Fruit fly (Drosophila melanogaster): ENCODE data around the gene Mipp1.

Gene Mipp1

DNA sequence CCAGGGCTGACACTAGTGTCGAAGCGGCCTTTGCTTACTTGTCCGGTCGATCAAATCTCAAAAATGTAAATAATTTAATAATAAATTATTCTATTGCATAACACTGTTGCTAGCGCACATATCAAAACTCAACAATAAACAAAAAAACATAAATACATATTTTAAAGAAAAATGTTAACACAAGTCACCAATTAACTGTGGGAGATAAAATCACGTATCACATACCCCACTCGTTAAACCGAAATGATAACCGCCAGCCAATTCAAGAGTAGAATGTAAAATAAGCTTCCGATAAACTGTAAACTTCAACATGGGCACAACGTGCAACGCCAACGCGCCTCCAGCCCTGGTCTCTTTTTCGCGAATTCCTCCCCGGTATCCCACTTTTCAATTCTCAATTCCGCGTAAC lies 29.6 kb upstream of the Mipp1 start, which contains the start of gene Arts (continued):
- TF ChIP-seq CG6791 (GFP tag; IDR thresholded peaks at IDR 0.05; ENCODE audit: partially characterized antibody) (no peak), Med (GFP tag) (peak; percentile 24), HmgD (GFP tag; optimal IDR thresholded peaks at IDR 0.05) (no peak), CG31224 (GFP tag; IDR thresholded peaks at IDR 0.05) (no peak), chinmo (GFP tag; IDR thresholded peaks at IDR 0.05; ENCODE audit: partially characterized antibody) (no peak), toy (GFP tag; IDR thresholded peaks at IDR 0.05) (no peak), lov (optimal IDR thresholded peaks at IDR 0.05) (no peak), lov (GFP tag; IDR thresholded peaks at IDR 0.05) (no peak), luna (GFP tag; optimal IDR thresholded peaks at IDR 0.05) (no peak), CTCF (GFP tag; optimal IDR thresholded peaks at IDR 0.05) (peak; percentile 67), CG11560 (tag; IDR thresholded peaks at IDR 0.05) (no peak), Fer3 (tag; optimal IDR thresholded peaks at IDR 0.05) (peak; percentile 26), Elba2 (GFP tag; optimal IDR thresholded peaks at IDR 0.05) (no peak), CG9215 (GFP tag; IDR thresholded peaks at IDR 0.05) (no peak), CG8765 (GFP tag; IDR thresholded peaks at IDR 0.05) (no peak), Meics (GFP tag; optimal IDR thresholded peaks at IDR 0.05) (peak; percentile 15), Bgb (GFP tag; IDR thresholded peaks at IDR 0.05; ENCODE audit: partially characterized antibody) (no peak), gem (tag; optimal IDR thresholded peaks at IDR 0.05) (peak; percentile 45), bigmax (GFP tag; optimal IDR thresholded peaks at IDR 0.05) (no peak), GATAe (GFP tag; conservative IDR thresholded peaks at IDR 0.05) (no peak), ranshi (GFP tag; IDR thresholded peaks at IDR 0.05) (no peak), sens-2 (GFP tag; IDR thresholded peaks at IDR 0.05) (no peak), CG7556 (GFP tag; optimal IDR thresholded peaks at IDR 0.05) (no peak), CG15269 (tag; optimal IDR thresholded peaks at IDR 0.05) (peak; percentile 31), CG33213 (GFP tag; optimal IDR thresholded peaks at IDR 0.05) (no peak), oc (tag; optimal IDR thresholded peaks at IDR 0.05) (no peak), ab (GFP tag; optimal IDR thresholded peaks at IDR 0.05) (no peak), Gug (GFP tag; IDR thresholded peaks at IDR 0.05) (peak; percentile 12; the same call in 1 of the 4 replicates), row (GFP tag; IDR thresholded peaks at IDR 0.05) (no peak), tll (GFP tag; optimal IDR thresholded peaks at IDR 0.05) (no peak), HLH4C (GFP tag; IDR thresholded peaks at IDR 0.05; ENCODE audit: partially characterized antibody) (no peak), vvl (GFP tag; IDR thresholded peaks at IDR 0.05) (no peak), Vsx1 (GFP tag; optimal IDR thresholded peaks at IDR 0.05) (peak; percentile 91), CG4730 (GFP tag; IDR thresholded peaks at IDR 0.05) (no peak), h (optimal IDR thresholded peaks at IDR 0.05) (no peak), zfh2 (GFP tag; optimal IDR thresholded peaks at IDR 0.05) (no peak), repo (GFP tag; optimal IDR thresholded peaks at IDR 0.05) (no peak), emc (GFP tag; optimal IDR thresholded peaks at IDR 0.05) (no peak), CG7786 (GFP tag; optimal IDR thresholded peaks at IDR 0.05) (no peak), eve (GFP tag; optimal IDR thresholded peaks at IDR 0.05) (no peak), CHES-1-like (GFP tag; optimal IDR thresholded peaks at IDR 0.05) (no peak), abd-A (tag; optimal IDR thresholded peaks at IDR 0.05) (no peak), CG14014 (GFP tag; IDR thresholded peaks at IDR 0.05) (no peak), ATbp (GFP tag; optimal IDR thresholded peaks at IDR 0.05) (no peak), ind (GFP tag; optimal IDR thresholded peaks at IDR 0.05) (peak; percentile 4), CG34224 (GFP tag; IDR thresholded peaks at IDR 0.05; ENCODE audit: partially characterized antibody) (no peak), Taf1 (GFP tag; IDR thresholded peaks at IDR 0.05) (no peak), Hey (tag; optimal IDR thresholded peaks at IDR 0.05) (no peak), CG5953 (GFP tag; IDR thresholded peaks at IDR 0.05) (no peak), CG2712 (tag; optimal IDR thresholded peaks at IDR 0.05) (peak; percentile 47), org-1 (GFP tag; optimal IDR thresholded peaks at IDR 0.05) (no peak), Camta (GFP tag; optimal IDR thresholded peaks at IDR 0.05) (no peak), CG1603 (tag; optimal IDR thresholded peaks at IDR 0.05) (peak; percentile 18)
